Fruit fly (Drosophila melanogaster): ENCODE results near the gene crp.
A peak's percentile ranks its signal among the peaks of the same experiment; 100 is the strongest.

- no peak for TF ChIP-seq zfh1 (GFP tag; IDR thresholded peaks at IDR 0.05)
- TF ChIP-seq so (GFP tag; IDR thresholded peaks at IDR 0.05): no peak
- TF ChIP-seq hth (optimal IDR thresholded peaks at IDR 0.05): no peak
- TF ChIP-seq Dll (GFP tag; IDR thresholded peaks at IDR 0.05; ENCODE audit: partially characterized antibody): no peak
- no peak for TF ChIP-seq en (GFP tag; optimal IDR thresholded peaks at IDR 0.05)
- TF ChIP-seq CG9727 (GFP tag; optimal IDR thresholded peaks at IDR 0.05): no peak
- TF ChIP-seq seq (GFP tag; IDR thresholded peaks at IDR 0.05): 0 out of 2 replicates have a peak, but pooled peaks have one; percentile 18
- no peak for TF ChIP-seq cato (GFP tag; optimal IDR thresholded peaks at IDR 0.05; ENCODE audit: borderline replicate concordance)
- TF ChIP-seq CG3838 (GFP tag; optimal IDR thresholded peaks at IDR 0.05): no peak
- no peak for TF ChIP-seq slp2 (GFP tag; optimal IDR thresholded peaks at IDR 0.05)
- no peak for TF ChIP-seq exex (tag; optimal IDR thresholded peaks at IDR 0.05)
- TF ChIP-seq Bgb (GFP tag; IDR thresholded peaks at IDR 0.05; ENCODE audit: partially characterized antibody): no peak
- no peak for TF ChIP-seq CG3163 (GFP tag; optimal IDR thresholded peaks at IDR 0.05)
Measured at dm6 chr2L:16317131-16317530, 29.6 kb upstream of the crp start.

Measured in whole organism, embryonic.